Fruit fly (Drosophila melanogaster): ENCODE measurements around the gene AOX2.

The AOX2 gene

dm6 chr3R:15508631-15509030, 33.6 kb downstream of the AOX2 start, which contains the start of gene CG44014:
TSS of gene CG44014 (minus strand) at chr3R:15508886.
- TF ChIP-seq cic (GFP tag; optimal IDR thresholded peaks at IDR 0.05): peak; percentile 49
- peak; percentile 4 for TF ChIP-seq CG12768 (GFP tag; optimal IDR thresholded peaks at IDR 0.05)
- TF ChIP-seq CG7101 (tag; optimal IDR thresholded peaks at IDR 0.05): no peak
- TF ChIP-seq kay (GFP tag; ENCODE audit: borderline replicate concordance): peak; percentile 33

- peak; percentile 53 for TF ChIP-seq kay (GFP tag; ENCODE audit: borderline replicate concordance)
- no peak for TF ChIP-seq bab1 (GFP tag; optimal IDR thresholded peaks at IDR 0.05)
Measured at dm6 chr3R:15507760-15508159, 34.5 kb downstream of the AOX2 start.

dm6 chr3R:15494302-15494701, 47.9 kb downstream of the AOX2 start, which contains the start of gene maca:
TSS of gene maca (plus strand) at chr3R:15494602.
- TF ChIP-seq cnc (optimal IDR thresholded peaks at IDR 0.05) (no peak), CG33017 (tag; optimal IDR thresholded peaks at IDR 0.05) (no peak), CG5204 (GFP tag; optimal IDR thresholded peaks at IDR 0.05) (no peak), Hr96 (GFP tag; optimal IDR thresholded peaks at IDR 0.05) (no peak), CG7045 (GFP tag; optimal IDR thresholded peaks at IDR 0.05) (no peak), Clk (GFP tag; optimal IDR thresholded peaks at IDR 0.05) (no peak), CG1620 (GFP tag; optimal IDR thresholded peaks at IDR 0.05) (no peak), ovo (GFP tag; optimal IDR thresholded peaks at IDR 0.05) (no peak), CG11617 (GFP tag; optimal IDR thresholded peaks at IDR 0.05) (no peak)

- TF ChIP-seq kay (GFP tag; ENCODE audit: borderline replicate concordance) (peak; percentile 3), CG7101 (tag; optimal IDR thresholded peaks at IDR 0.05) (no peak)
Measured at dm6 chr3R:15493211-15493610, 49.0 kb downstream of the AOX2 start.
